Fruit fly (Drosophila melanogaster): Measurements from ENCODE around the gene CG14968.
A peak's percentile ranks its signal among the peaks of the same experiment; 100 is the strongest.

The CG14968 gene

dm6 chr3L:3303534-3304459 is 885 bp upstream of the CG14968 start, which contains the start of gene ZnT63C (continued):
- TF ChIP-seq CG16863 (GFP tag; optimal IDR thresholded peaks at IDR 0.05) (no peak), slou (GFP tag; optimal IDR thresholded peaks at IDR 0.05) (no peak), CG1602 (GFP tag; optimal IDR thresholded peaks at IDR 0.05) (no peak), CG7745 (tag; optimal IDR thresholded peaks at IDR 0.05) (no peak), Myb (GFP tag; optimal IDR thresholded peaks at IDR 0.05) (peak; percentile 97), sisA (GFP tag; IDR thresholded peaks at IDR 0.05) (no peak), CG6689 (GFP tag; IDR thresholded peaks at IDR 0.05) (no peak), sob (GFP tag; IDR thresholded peaks at IDR 0.05) (no peak), schlank (tag; optimal IDR thresholded peaks at IDR 0.05) (no peak), crp (GFP tag; optimal IDR thresholded peaks at IDR 0.05) (no peak), sim (GFP tag; IDR thresholded peaks at IDR 0.05) (no peak), Gsc (GFP tag; IDR thresholded peaks at IDR 0.05) (no peak), CG3163 (GFP tag; optimal IDR thresholded peaks at IDR 0.05) (no peak), Ets97D (GFP tag; optimal IDR thresholded peaks at IDR 0.05) (peak; percentile 7), ind (GFP tag; optimal IDR thresholded peaks at IDR 0.05) (no peak), vfl (GFP tag; optimal IDR thresholded peaks at IDR 0.05) (no peak), CG7987 (GFP tag; optimal IDR thresholded peaks at IDR 0.05) (no peak), Abd-B (GFP tag; optimal IDR thresholded peaks at IDR 0.05) (no peak), dmrt99B (tag; optimal IDR thresholded peaks at IDR 0.05) (no peak), Dp (GFP tag; optimal IDR thresholded peaks at IDR 0.05) (peak; percentile 54), Oli (tag; optimal IDR thresholded peaks at IDR 0.05) (no peak), Pdp1 (GFP tag; optimal IDR thresholded peaks at IDR 0.05) (no peak), NC2β (GFP tag; optimal IDR thresholded peaks at IDR 0.05) (no peak), CG11247 (GFP tag; IDR thresholded peaks at IDR 0.05) (no peak), Chrac-16 (GFP tag; optimal IDR thresholded peaks at IDR 0.05) (no peak), run (tag; optimal IDR thresholded peaks at IDR 0.05) (peak; percentile 1), Hmr (GFP tag; optimal IDR thresholded peaks at IDR 0.05) (no peak), shn (GFP tag; optimal IDR thresholded peaks at IDR 0.05) (no peak), CG11696 (GFP tag; IDR thresholded peaks at IDR 0.05) (no peak), CG3065 (GFP tag; optimal IDR thresholded peaks at IDR 0.05) (no peak), yki (optimal IDR thresholded peaks at IDR 0.05) (no peak), Side (GFP tag; optimal IDR thresholded peaks at IDR 0.05) (no peak), CG5953 (GFP tag; IDR thresholded peaks at IDR 0.05) (0 out of 2 replicates have a peak, but pooled peaks have one; percentile 23), gfzf (GFP tag; optimal IDR thresholded peaks at IDR 0.05) (peak; percentile 85), inv (GFP tag; IDR thresholded peaks at IDR 0.05; ENCODE audit: partially characterized antibody) (peak; percentile 41), Fer3 (tag; optimal IDR thresholded peaks at IDR 0.05) (no peak), Taf1 (GFP tag; IDR thresholded peaks at IDR 0.05) (no peak), CG2889 (GFP tag; IDR thresholded peaks at IDR 0.05) (no peak), CG18599 (GFP tag; optimal IDR thresholded peaks at IDR 0.05) (no peak), gcm (GFP tag; optimal IDR thresholded peaks at IDR 0.05) (no peak), CG3847 (GFP tag; IDR thresholded peaks at IDR 0.05) (no peak), otp (GFP tag; IDR thresholded peaks at IDR 0.05) (peak; percentile 26; the same call in 1 of the 3 replicates), Oaz (GFP tag; IDR thresholded peaks at IDR 0.05) (no peak), pzg (GFP tag; optimal IDR thresholded peaks at IDR 0.05) (peak; percentile 74), Sin3A (optimal IDR thresholded peaks at IDR 0.05) (no peak), wor (GFP tag; IDR thresholded peaks at IDR 0.05) (no peak), CG11504 (tag; optimal IDR thresholded peaks at IDR 0.05) (no peak), fd102C (GFP tag; optimal IDR thresholded peaks at IDR 0.05) (no peak), CG11093 (GFP tag; IDR thresholded peaks at IDR 0.05) (no peak), CG34376 (GFP tag; optimal IDR thresholded peaks at IDR 0.05) (peak; percentile 36)

All from whole organism, embryonic.